Fruit fly (Drosophila melanogaster) whole organism, embryonic: ENCODE results near the gene ssp.

Experiments
- CG10147 ChIP-seq: fragments of 200-800 bp; sonication (Bioruptor generic); optimal IDR thresholded peaks from 2 replicates; lab custom pipeline; 2019; ENCODE audit warnings: missing biosample characterization, mild to moderate bottlenecking, missing genetic modification characterization, moderate library complexity
- CG11398 ChIP-seq: fragments of 200-800 bp; sonication (Bioruptor generic); optimal IDR thresholded peaks from 2 replicates; lab custom pipeline; 2016; ENCODE audit warnings: missing biosample characterization, missing genetic modification characterization
- CG11695 ChIP-seq: fragments of 200-800 bp; sonication (Bioruptor generic); IDR thresholded peaks from 3 replicates; pipeline ENCODE4 v1.3.6; 2022; ENCODE audit warnings: missing biosample characterization, missing genetic modification characterization
- CG12071 ChIP-seq: fragments of 200-800 bp; sonication (Bioruptor generic); optimal IDR thresholded peaks from 3 replicates; lab custom pipeline; 2018; ENCODE audit warnings: missing biosample characterization, mild to moderate bottlenecking, missing genetic modification characterization
- CG13624 ChIP-seq: fragments of 200-800 bp; sonication (Bioruptor generic); optimal IDR thresholded peaks from 2 replicates; lab custom pipeline; 2016; ENCODE audit warnings: missing biosample characterization, missing genetic modification characterization
- CG17186 ChIP-seq: fragments of 200-800 bp; sonication (Bioruptor generic); optimal IDR thresholded peaks from 3 replicates; lab custom pipeline; 2017; ENCODE audit warnings: missing biosample characterization, missing genetic modification reagents, missing genetic modification characterization
- CG17568 ChIP-seq: fragments of 200-800 bp; sonication (Bioruptor generic); optimal IDR thresholded peaks from 2 replicates; lab custom pipeline; 2018; ENCODE audit warnings: missing biosample characterization, mild to moderate bottlenecking, missing genetic modification characterization, moderate library complexity
- CG1832 ChIP-seq: fragments of 200-800 bp; sonication (Bioruptor generic); optimal IDR thresholded peaks from 2 replicates; lab custom pipeline; 2017; ENCODE audit warnings: missing biosample characterization, mild to moderate bottlenecking, missing genetic modification characterization, inconsistent platforms
- CG2889 ChIP-seq: fragments of 200-800 bp; sonication (Bioruptor generic); IDR thresholded peaks from 3 replicates; pipeline ENCODE4 v1.3.6; 2022; ENCODE audit warnings: missing biosample characterization, missing genetic modification characterization
- CG32532 ChIP-seq: fragments of 200-800 bp; sonication (Bioruptor generic); IDR thresholded peaks from 2 replicates; pipeline ENCODE4 v1.3.6; 2022; ENCODE audit warnings: missing biosample characterization, missing genetic modification characterization
- CG43689 ChIP-seq: fragments of 200-800 bp; sonication (Bioruptor generic); IDR thresholded peaks from 2 replicates; pipeline ENCODE4 v1.3.6; 2022; ENCODE audit warnings: missing biosample characterization, missing genetic modification characterization
- CG4404 ChIP-seq: fragments of 200-800 bp; sonication (Bioruptor generic); IDR thresholded peaks from 2 replicates; pipeline ENCODE4 v1.3.6; 2022; ENCODE audit warnings: missing biosample characterization, missing genetic modification characterization
- CG4730 ChIP-seq: fragments of 200-800 bp; sonication (Bioruptor generic); IDR thresholded peaks from 2 replicates; pipeline ENCODE4 v1.3.6; 2022; ENCODE audit warnings: missing biosample characterization, missing genetic modification characterization
- CG5953 ChIP-seq: fragments of 200-800 bp; sonication (Bioruptor generic); IDR thresholded peaks from 2 replicates; pipeline ENCODE4 v1.3.6; 2022; ENCODE audit warnings: missing biosample characterization, missing genetic modification characterization
- CG6654 ChIP-seq: fragments of 200-800 bp; sonication (Bioruptor generic); optimal IDR thresholded peaks from 2 replicates; lab custom pipeline; 2017; ENCODE audit warnings: missing biosample characterization, mild to moderate bottlenecking, missing genetic modification characterization
- CG6791 ChIP-seq: fragments of 200-800 bp; sonication (Bioruptor generic); IDR thresholded peaks from 3 replicates; pipeline ENCODE4 v1.3.6; 2022; ENCODE audit warnings: missing biosample characterization, missing genetic modification characterization; ENCODE audit not compliant: partially characterized antibody
- CG7372 ChIP-seq: fragments of 200-800 bp; sonication (Bioruptor generic); IDR thresholded peaks from 2 replicates; pipeline ENCODE4 v1.3.6; 2022; ENCODE audit warnings: missing biosample characterization, missing genetic modification characterization
- CG7786 ChIP-seq: fragments of 200-800 bp; sonication (Bioruptor generic); optimal IDR thresholded peaks from 2 replicates; lab custom pipeline; 2016; ENCODE audit warnings: missing biosample characterization, missing genetic modification characterization
- D19B ChIP-seq: fragments of 200-800 bp; sonication (Bioruptor generic); optimal IDR thresholded peaks from 2 replicates; lab custom pipeline; 2017; ENCODE audit warnings: missing biosample characterization, mild to moderate bottlenecking, missing genetic modification characterization
- Doc3 ChIP-seq: fragments of 200-800 bp; sonication (Bioruptor generic); IDR thresholded peaks from 3 replicates; pipeline ENCODE4 v1.3.6; 2022; ENCODE audit warnings: missing biosample characterization, missing genetic modification characterization; ENCODE audit not compliant: partially characterized antibody
- GATAe ChIP-seq: fragments of 200-800 bp; sonication (Bioruptor generic); conservative IDR thresholded peaks from 2 replicates; pipeline ENCODE4 v1.3.6; 2022; ENCODE audit warnings: missing biosample characterization, missing genetic modification characterization
- HLH54F ChIP-seq: fragments of 200-800 bp; sonication (Bioruptor generic); optimal IDR thresholded peaks from 3 replicates; lab custom pipeline; 2016; ENCODE audit warnings: missing biosample characterization, missing genetic modification characterization
- Lim3 ChIP-seq: fragments of 200-800 bp; sonication (Bioruptor generic); IDR thresholded peaks from 2 replicates; pipeline ENCODE4 v1.3.6; 2022; ENCODE audit warnings: missing biosample characterization, missing genetic modification characterization
- Max ChIP-seq: fragments of 200-800 bp; sonication (Bioruptor generic); optimal IDR thresholded peaks from 2 replicates; lab custom pipeline; 2016; ENCODE audit warnings: missing biosample characterization, mild to moderate bottlenecking, missing genetic modification characterization
- Myb ChIP-seq: fragments of 200-800 bp; sonication (Bioruptor generic); optimal IDR thresholded peaks from 2 replicates; lab custom pipeline; 2016; ENCODE audit warnings: missing biosample characterization, missing genetic modification characterization
- Nf-YA ChIP-seq: fragments of 200-800 bp; sonication (Bioruptor generic); IDR thresholded peaks from 2 replicates; pipeline ENCODE4 v1.3.6; 2022; ENCODE audit warnings: missing biosample characterization, missing genetic modification characterization
- NfI ChIP-seq: fragments of 200-800 bp; sonication (Bioruptor generic); optimal IDR thresholded peaks from 3 replicates; lab custom pipeline; 2018; ENCODE audit warnings: missing biosample characterization, mild to moderate bottlenecking, missing genetic modification characterization, moderate library complexity
- TFAM ChIP-seq: fragments of 200-800 bp; sonication (Bioruptor generic); optimal IDR thresholded peaks from 2 replicates; lab custom pipeline; 2017; ENCODE audit warnings: missing biosample characterization, missing genetic modification characterization, inconsistent platforms
- Taf1 ChIP-seq: fragments of 200-800 bp; sonication (Bioruptor generic); IDR thresholded peaks from 2 replicates; pipeline ENCODE4 v1.3.6; 2022; ENCODE audit warnings: missing biosample characterization, missing genetic modification characterization
- ash1 ChIP-seq: fragments of 200-800 bp; sonication (Bioruptor generic); optimal IDR thresholded peaks from 2 replicates; lab custom pipeline; 2018; ENCODE audit warnings: missing biosample characterization, mild to moderate bottlenecking, missing genetic modification characterization
- bigmax ChIP-seq: fragments of 200-800 bp; sonication (Bioruptor generic); optimal IDR thresholded peaks from 2 replicates; lab custom pipeline; 2018; ENCODE audit warnings: missing biosample characterization, mild to moderate bottlenecking, missing genetic modification characterization
- cato ChIP-seq: fragments of 200-800 bp; sonication (Bioruptor generic); optimal IDR thresholded peaks from 2 replicates; lab custom pipeline; 2016; ENCODE audit warnings: missing biosample characterization, missing genetic modification characterization, borderline replicate concordance
- crc ChIP-seq: fragments of 200-800 bp; sonication (Bioruptor generic); optimal IDR thresholded peaks from 2 replicates; lab custom pipeline; 2016; ENCODE audit warnings: missing biosample characterization, missing genetic modification characterization
- fd64A ChIP-seq: fragments of 200-800 bp; sonication (Bioruptor generic); optimal IDR thresholded peaks from 3 replicates; lab custom pipeline; 2018; ENCODE audit warnings: missing biosample characterization, mild to moderate bottlenecking, missing genetic modification characterization
- hbn ChIP-seq: fragments of 200-800 bp; sonication (Bioruptor generic); IDR thresholded peaks from 2 replicates; pipeline ENCODE4 v1.3.6; 2022; ENCODE audit warnings: missing biosample characterization, missing genetic modification characterization; ENCODE audit not compliant: partially characterized antibody
- odd ChIP-seq: fragments of 200-800 bp; sonication (Bioruptor generic); optimal IDR thresholded peaks from 2 replicates; lab custom pipeline; 2017; ENCODE audit warnings: missing biosample characterization, mild to moderate bottlenecking, missing genetic modification characterization
- pan ChIP-seq, 4 experiments: fragments of >200 bp in 3 of 4; fragments of 200-800 bp in 1 of 4; sonication (Bioruptor generic) in 1 of 4; optimal IDR thresholded peaks in 3 of 4; IDR thresholded peaks in 1 of 4; 2 replicates each; pipeline versions ENCODE4 v1.3.6 to Lab custom; 2017 to 2022; ENCODE audit warnings: missing biosample characterization in 2 of 4, missing genetic modification characterization in 2 of 4, mixed read lengths in 1 of 4
- scrt ChIP-seq: fragments of 200-800 bp; sonication (Bioruptor generic); optimal IDR thresholded peaks from 2 replicates; lab custom pipeline; 2018; ENCODE audit warnings: missing biosample characterization, mild to moderate bottlenecking, missing genetic modification characterization, moderate library complexity
- sd ChIP-seq: fragments of 200-800 bp; sonication (Bioruptor generic); optimal IDR thresholded peaks from 3 replicates; lab custom pipeline; 2018; ENCODE audit warnings: missing biosample characterization, mild to moderate bottlenecking, missing genetic modification characterization, moderate library complexity
- sisA ChIP-seq: fragments of 200-800 bp; sonication (Bioruptor generic); IDR thresholded peaks from 2 replicates; pipeline ENCODE4 v1.3.6; 2022; ENCODE audit warnings: missing biosample characterization, missing genetic modification characterization
- slbo ChIP-seq: fragments of 200-800 bp; sonication (Bioruptor generic); IDR thresholded peaks from 2 replicates; pipeline ENCODE4 v1.3.6; 2022; ENCODE audit warnings: missing biosample characterization, missing genetic modification characterization
- stc ChIP-seq: fragments of 200-800 bp; sonication (Bioruptor generic); IDR thresholded peaks from 2 replicates; pipeline ENCODE4 v1.3.6; 2022; ENCODE audit warnings: missing biosample characterization, missing genetic modification characterization
- tap ChIP-seq: fragments of 200-800 bp; optimal IDR thresholded peaks from 3 replicates; lab custom pipeline; 2019; ENCODE audit warnings: missing biosample characterization, mild to moderate bottlenecking, missing genetic modification characterization, moderate library complexity
- tna ChIP-seq: fragments of 200-800 bp; sonication (Bioruptor generic); IDR thresholded peaks from 2 replicates; pipeline ENCODE4 v1.3.6; 2022; ENCODE audit warnings: missing biosample characterization, missing genetic modification characterization; ENCODE audit not compliant: partially characterized antibody
- toy ChIP-seq: fragments of 200-800 bp; sonication (Bioruptor generic); IDR thresholded peaks from 2 replicates; pipeline ENCODE4 v1.3.6; 2022; ENCODE audit warnings: missing biosample characterization, missing genetic modification characterization
- vvl ChIP-seq: fragments of 200-800 bp; sonication (Bioruptor generic); IDR thresholded peaks from 2 replicates; pipeline ENCODE4 v1.3.6; 2022; ENCODE audit warnings: missing biosample characterization, missing genetic modification characterization
- zen ChIP-seq: fragments of 200-800 bp; sonication (Bioruptor generic); optimal IDR thresholded peaks from 3 replicates; lab custom pipeline; 2018; ENCODE audit warnings: missing biosample characterization, mild to moderate bottlenecking, missing genetic modification characterization, moderate library complexity
- zfh1 ChIP-seq: fragments of 200-800 bp; sonication (Bioruptor generic); IDR thresholded peaks from 3 replicates; pipeline ENCODE4 v1.3.6; 2022; ENCODE audit warnings: missing biosample characterization, missing genetic modification characterization

ssp gene

DNA sequence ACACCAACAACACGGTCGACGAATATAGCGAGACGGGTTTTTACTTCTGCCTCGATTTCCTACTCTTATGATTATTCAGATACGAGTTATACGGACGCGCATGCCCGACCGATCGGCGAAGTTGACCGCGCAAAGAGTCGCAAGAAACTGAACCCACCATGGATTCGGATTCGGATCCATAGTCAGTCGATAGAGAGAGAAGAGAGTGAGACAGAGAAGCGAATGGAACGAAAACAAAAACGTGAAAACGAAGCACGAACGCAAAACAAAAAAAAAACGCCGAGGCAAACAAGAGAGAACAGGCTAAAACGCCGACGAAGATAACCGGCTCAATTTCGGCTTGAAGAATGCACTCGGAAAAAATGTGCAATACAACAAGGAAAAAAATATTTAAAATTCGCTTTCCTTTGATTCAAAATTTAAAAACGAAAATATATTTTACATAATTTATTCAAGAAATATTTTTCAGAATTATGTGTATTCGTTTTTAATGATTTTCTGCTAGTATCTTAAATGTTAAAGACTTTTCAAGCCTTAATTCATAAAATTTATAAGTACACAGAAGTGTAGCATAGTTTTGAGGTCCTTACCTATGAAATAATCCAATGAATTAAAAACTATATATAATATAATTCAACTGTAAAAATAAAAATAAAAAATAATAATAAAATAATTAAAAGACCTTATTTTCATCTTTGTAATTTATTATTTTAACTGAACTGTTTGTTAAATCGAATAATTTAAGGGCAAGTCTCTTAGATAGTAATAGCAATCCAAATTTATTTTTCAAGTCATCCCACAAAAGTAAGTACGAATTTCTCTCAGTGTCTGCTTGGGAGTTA lies 36.2 kb upstream of the ssp start, which contains the start of gene Sema5c (continued):
- 0 out of 2 replicates have a peak, but pooled peaks have one; percentile 16 for TF ChIP-seq GATAe (GFP tag; lab: Robert Waterston, UW)
- TF ChIP-seq Max (GFP tag; lab: Kevin White, UChicago) = peak; percentile 18
- no peak for TF ChIP-seq CG11398 (GFP tag; lab: Kevin White, UChicago)
- TF ChIP-seq cato (GFP tag; lab: Kevin White, UChicago) = peak; percentile 8
- TF ChIP-seq toy (GFP tag; lab: Robert Waterston, UW) = no peak; the same call in 1 of the 2 replicates
- TF ChIP-seq Taf1 (GFP tag; lab: Robert Waterston, UW) = no peak
- TF ChIP-seq pan (optimal IDR thresholded peaks at IDR 0.05; lab: Kevin White, UChicago) = no peak
- TF ChIP-seq pan (GFP tag; optimal IDR thresholded peaks at IDR 0.05 in 1 of 2, IDR thresholded peaks at IDR 0.05 in 1 of 2) = peak in 1 of 2 experiments; percentile 51
- TF ChIP-seq CG2889 (GFP tag; lab: Robert Waterston, UW) = no peak
- TF ChIP-seq CG6791 (GFP tag; lab: Robert Waterston, UW) = no peak; the same call in 2 of the 3 replicates
- no peak for TF ChIP-seq Myb
- peak; percentile 3 for TF ChIP-seq CG17568 (GFP tag; lab: Kevin White, UChicago)
- no peak for TF ChIP-seq Nf-YA (GFP tag; lab: Robert Waterston, UW)
- peak; percentile 76 for TF ChIP-seq vvl (GFP tag; lab: Robert Waterston, UW)
- TF ChIP-seq D19B = peak; percentile 27
- peak; percentile 59 for TF ChIP-seq ash1 (GFP tag; lab: Kevin White, UChicago)
- TF ChIP-seq CG4730 (GFP tag; lab: Robert Waterston, UW) = peak; percentile 41; the same call in 1 of the 2 replicates
- TF ChIP-seq slbo = peak; percentile 73
- TF ChIP-seq hbn = 0 out of 2 replicates have a peak, but pooled peaks have one; percentile 16
- TF ChIP-seq fd64A (GFP tag; lab: Kevin White, UChicago) = peak; percentile 30
- peak; percentile 72 for TF ChIP-seq CG10147
- no peak for TF ChIP-seq crc (GFP tag; lab: Kevin White, UChicago)
- peak; percentile 40 for TF ChIP-seq tap (tag; lab: Kevin White, UChicago)
- TF ChIP-seq odd (GFP tag; lab: Kevin White, UChicago) = peak; percentile 77
- TF ChIP-seq zen (tag; lab: Kevin White, UChicago) = peak; percentile 43
- TF ChIP-seq CG6654 (GFP tag; lab: Kevin White, UChicago) = peak; percentile 46
- peak; percentile 36 for TF ChIP-seq CG13624 (GFP tag; lab: Kevin White, UChicago)
- no peak for TF ChIP-seq TFAM (GFP tag; lab: Kevin White, UChicago)
- TF ChIP-seq CG17186 (GFP tag; lab: Kevin White, UChicago) = no peak
- peak; percentile 21 for TF ChIP-seq NfI (GFP tag; lab: Kevin White, UChicago)
- TF ChIP-seq CG32532 (GFP tag; lab: Robert Waterston, UW) = peak; percentile 64
- no peak for TF ChIP-seq CG7372 (GFP tag; lab: Robert Waterston, UW)
- TF ChIP-seq Doc3 (GFP tag; lab: Robert Waterston, UW) = no peak
- TF ChIP-seq Lim3 (GFP tag; lab: Robert Waterston, UW) = no peak
- TF ChIP-seq sd (tag; lab: Kevin White, UChicago) = peak; percentile 1
- peak; percentile 11 for TF ChIP-seq HLH54F (GFP tag; lab: Kevin White, UChicago)
- TF ChIP-seq CG7786 (GFP tag; lab: Kevin White, UChicago) = no peak
- peak; percentile 66 for TF ChIP-seq CG4404 (GFP tag; lab: Robert Waterston, UW)
- TF ChIP-seq sisA (GFP tag; lab: Robert Waterston, UW) = peak; percentile 52
- no peak for TF ChIP-seq CG43689 (GFP tag; lab: Robert Waterston, UW)
- TF ChIP-seq bigmax (GFP tag; lab: Kevin White, UChicago) = peak; percentile 15
- TF ChIP-seq CG12071 (GFP tag; lab: Kevin White, UChicago) = peak; percentile 16
- no peak; the same call in 1 of the 2 replicates for TF ChIP-seq stc
- peak; percentile 31 for TF ChIP-seq scrt
- TF ChIP-seq zfh1 (GFP tag; lab: Robert Waterston, UW) = peak; percentile 68
- no peak; the same call in 1 of the 2 replicates for TF ChIP-seq tna (GFP tag; lab: Robert Waterston, UW)
- TF ChIP-seq CG11695 = peak; percentile 86
- TF ChIP-seq CG5953 (GFP tag; lab: Robert Waterston, UW) = 0 out of 2 replicates have a peak, but pooled peaks have one; percentile 44
- TF ChIP-seq CG1832 (GFP tag; lab: Kevin White, UChicago) = no peak
